Worm (Caenorhabditis elegans): ENCODE results near the gene F40F9.3.

F40F9.3 gene

DNA sequence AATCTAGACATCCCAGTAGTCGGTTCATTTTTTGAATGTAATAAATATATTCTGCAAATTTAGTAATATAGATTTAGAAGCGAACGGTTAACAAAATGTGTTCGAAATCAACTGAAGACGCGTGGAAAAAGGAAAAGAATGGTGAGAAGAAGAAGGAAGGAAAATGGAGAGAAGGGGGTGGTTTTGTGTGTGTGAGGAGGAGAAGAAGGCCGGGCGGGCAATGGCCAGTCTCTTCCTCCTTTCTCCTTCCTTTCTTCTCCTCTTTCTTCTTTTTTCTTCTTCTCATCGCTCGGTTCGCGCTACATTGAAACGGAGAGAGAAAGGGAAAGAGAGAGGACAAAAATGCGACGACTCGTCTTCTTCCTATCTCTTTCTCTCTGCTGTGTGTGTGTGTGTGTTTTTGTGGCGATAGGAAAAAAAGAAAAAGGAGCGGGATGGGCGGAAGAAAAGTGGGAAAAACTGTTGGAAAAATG, 22.9 kb upstream of the F40F9.3 start, which contains the start of gene ztf-9:
TSS of gene ztf-9 (minus strand) at position 51 of the 473 bp plus-strand sequence.
- TF ChIP-seq egl-27 (tag; optimal IDR thresholded peaks at IDR 0.05) (no peak), aly-2 (tag; optimal IDR thresholded peaks at IDR 0.05) (no peak), snpc-4 (tag; optimal IDR thresholded peaks at IDR 0.05) (peak; percentile 20), nfya-1 (tag; optimal IDR thresholded peaks at IDR 0.05; ENCODE audit: insufficient read depth) (peak; percentile 84), pqm-1 (tag; optimal IDR thresholded peaks at IDR 0.05) (no peak), ceh-82 (tag; optimal IDR thresholded peaks at IDR 0.05) (no peak), egl-5 (tag; optimal IDR thresholded peaks at IDR 0.05) (peak; percentile 12), hmg-11 (tag; optimal IDR thresholded peaks at IDR 0.05) (peak; percentile 45), fkh-10 (GFP tag; optimal IDR thresholded peaks at IDR 0.05) (peak; percentile 17), pha-4 (tag; optimal IDR thresholded peaks at IDR 0.05) (peak; percentile 51), zag-1 (tag; optimal IDR thresholded peaks at IDR 0.05) (no peak), lin-15B (tag; optimal IDR thresholded peaks at IDR 0.05) (peak; percentile 38), elt-2 (tag; optimal IDR thresholded peaks at IDR 0.05) (peak; percentile 43), lin-39 (tag; optimal IDR thresholded peaks at IDR 0.05) (peak; percentile 59), ztf-11 (tag; optimal IDR thresholded peaks at IDR 0.05) (no peak)

DNA sequence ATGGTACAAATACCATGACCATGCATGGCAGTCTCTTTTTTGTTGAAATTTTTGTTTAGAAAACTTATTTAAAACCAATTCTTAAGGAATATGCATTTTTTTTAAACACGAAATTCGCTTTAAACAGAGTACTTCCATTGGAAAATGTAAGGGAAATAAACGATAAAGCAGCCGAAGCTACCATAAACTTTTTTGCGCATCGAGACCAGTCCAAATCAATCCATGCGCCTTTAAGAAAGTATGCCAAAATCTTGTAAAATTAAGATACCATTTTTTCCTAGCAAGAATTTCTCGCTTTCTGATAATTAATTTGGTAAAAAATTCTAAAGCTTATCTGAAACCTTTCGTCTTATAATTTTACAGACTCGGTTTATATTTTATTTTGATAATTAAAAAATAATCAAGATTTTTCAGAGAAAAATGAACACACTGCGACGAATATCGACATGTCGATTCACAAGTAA, 22.3 kb upstream of the F40F9.3 start, which contains the start of gene ZK287.7:
TSS of gene ZK287.7 (plus strand) at position 414 of the 464 bp plus-strand sequence.
- TF ChIP-seq nhr-43 (tag; optimal IDR thresholded peaks at IDR 0.05; ENCODE audit: poor library complexity, severe bottlenecking) (no peak), jun-1 (tag; optimal IDR thresholded peaks at IDR 0.05) (no peak), nhr-67 (tag; optimal IDR thresholded peaks at IDR 0.05) (no peak), nhr-23 (tag; optimal IDR thresholded peaks at IDR 0.05) (no peak), ztf-4 (tag; optimal IDR thresholded peaks at IDR 0.05) (no peak), eor-1 (tag; optimal IDR thresholded peaks at IDR 0.05) (no peak), ZK546.5 (tag; optimal IDR thresholded peaks at IDR 0.05) (no peak), tbx-2 (tag; optimal IDR thresholded peaks at IDR 0.05) (no peak), nhr-76 (tag; optimal IDR thresholded peaks at IDR 0.05) (no peak), egl-5 (tag; optimal IDR thresholded peaks at IDR 0.05) (no peak), unc-39 (tag; optimal IDR thresholded peaks at IDR 0.05) (no peak), skn-1 (tag; optimal IDR thresholded peaks at IDR 0.05) (no peak), mdl-1 (tag; optimal IDR thresholded peaks at IDR 0.05) (no peak), nhr-11 (tag; optimal IDR thresholded peaks at IDR 0.05) (no peak), ceh-28 (tag; optimal IDR thresholded peaks at IDR 0.05) (no peak), ceh-16 (tag; optimal IDR thresholded peaks at IDR 0.05) (no peak), hmg-11 (tag; optimal IDR thresholded peaks at IDR 0.05) (no peak), nhr-237 (tag; optimal IDR thresholded peaks at IDR 0.05) (no peak)

DNA sequence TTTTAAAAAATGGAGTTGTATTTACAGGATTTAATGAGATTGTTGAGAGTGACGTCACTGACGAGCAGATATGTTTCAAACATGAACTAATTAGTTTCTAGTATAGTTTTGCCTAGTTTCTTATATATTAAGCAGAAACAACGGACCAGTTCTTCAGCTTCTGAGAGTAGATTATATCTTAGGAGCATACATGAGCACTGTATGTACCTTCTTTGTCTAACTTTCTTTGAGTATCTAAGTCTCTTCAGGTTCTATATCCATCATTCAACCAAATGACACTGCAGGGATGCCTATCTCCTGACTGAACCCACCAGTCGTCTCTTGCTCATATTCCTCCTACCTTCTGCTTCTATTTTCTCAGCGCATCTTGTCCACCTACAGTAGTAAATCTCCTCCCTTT, 18.3 kb upstream of the F40F9.3 start, which contains the start of gene her-1:
TSS of gene her-1 (plus strand) at position 301 of the 400 bp plus-strand sequence.
- TF ChIP-seq nhr-12 (tag; optimal IDR thresholded peaks at IDR 0.05) (no peak), nhr-23 (tag; optimal IDR thresholded peaks at IDR 0.05) (no peak), nhr-25 (tag; optimal IDR thresholded peaks at IDR 0.05) (no peak), ZK546.5 (tag; optimal IDR thresholded peaks at IDR 0.05) (no peak), mml-1 (tag; optimal IDR thresholded peaks at IDR 0.05) (no peak), aly-2 (tag; optimal IDR thresholded peaks at IDR 0.05) (no peak), pha-4 (tag; optimal IDR thresholded peaks at IDR 0.05) (no peak), zag-1 (tag; optimal IDR thresholded peaks at IDR 0.05) (no peak), nhr-67 (tag; optimal IDR thresholded peaks at IDR 0.05) (no peak), nhr-43 (tag; optimal IDR thresholded peaks at IDR 0.05; ENCODE audit: poor library complexity, severe bottlenecking) (no peak), ztf-4 (tag; optimal IDR thresholded peaks at IDR 0.05) (no peak)

DNA sequence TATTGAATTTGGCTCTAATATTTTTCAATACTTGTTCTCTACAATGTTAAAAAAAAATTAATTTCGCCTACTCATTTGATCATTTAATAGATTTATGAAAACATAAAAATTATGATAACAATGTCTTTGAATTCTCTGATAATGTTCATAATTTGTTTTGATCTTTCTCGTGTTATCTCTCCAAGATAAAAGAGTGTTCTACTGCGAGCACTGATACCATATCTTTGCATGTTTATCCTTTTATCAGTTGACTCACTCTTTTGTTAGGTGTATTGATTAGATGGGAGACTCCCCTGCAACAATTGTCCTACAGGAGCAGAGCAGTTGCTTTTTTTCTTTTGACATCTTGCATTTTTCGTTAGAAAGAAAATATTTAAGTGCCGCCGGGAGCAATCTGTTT, 15.8 kb upstream of the F40F9.3 start:
- TF ChIP-seq egl-27 (tag; optimal IDR thresholded peaks at IDR 0.05) (no peak), elt-2 (tag; optimal IDR thresholded peaks at IDR 0.05) (peak; percentile 15), nfya-1 (tag; optimal IDR thresholded peaks at IDR 0.05; ENCODE audit: insufficient read depth) (no peak)

DNA sequence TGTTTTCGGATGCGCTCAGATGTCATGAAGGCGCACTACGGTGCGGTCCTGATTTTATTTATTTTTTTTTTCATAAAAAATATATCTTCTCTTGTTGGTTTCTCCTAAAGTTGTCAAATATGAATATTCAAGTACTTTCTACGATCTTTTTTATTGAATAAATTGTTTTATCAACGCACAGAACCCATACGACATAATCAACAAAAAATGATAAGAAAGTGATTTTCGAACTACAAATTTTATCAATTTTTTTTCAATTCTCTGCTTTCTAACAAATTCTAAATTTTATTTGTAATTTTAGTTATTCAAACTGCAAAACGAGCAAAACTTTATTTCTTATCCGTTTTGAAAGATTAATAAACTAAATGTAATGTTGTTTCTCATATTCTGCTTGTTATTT, 13.1 kb upstream of the F40F9.3 start:
- TF ChIP-seq elt-2 (tag; optimal IDR thresholded peaks at IDR 0.05): peak; percentile 70
- TF ChIP-seq ceh-28 (tag; optimal IDR thresholded peaks at IDR 0.05): no peak
- TF ChIP-seq ZK546.5 (tag; optimal IDR thresholded peaks at IDR 0.05): no peak
- TF ChIP-seq pqm-1 (tag; optimal IDR thresholded peaks at IDR 0.05): peak; percentile 32
